Worm (Caenorhabditis elegans): ENCODE measurements around the gene nnt-1.

Gene nnt-1

ce11 chrX:6134423-6134822, 12.3 kb downstream of the nnt-1 start:
- peak; percentile 15 for TF ChIP-seq hlh-11 (tag; optimal IDR thresholded peaks at IDR 0.05)
- TF ChIP-seq set-16 (GFP tag; IDR thresholded peaks at IDR 0.05): peak; percentile 83
- TF ChIP-seq egl-43 (GFP tag; IDR thresholded peaks at IDR 0.05): no peak
- no peak for TF ChIP-seq jun-1 (tag; optimal IDR thresholded peaks at IDR 0.05)
- peak; percentile 15; the same call in 1 of the 2 replicates for TF ChIP-seq pha-4 (GFP tag; IDR thresholded peaks at IDR 0.05)
- no peak for TF ChIP-seq pha-4 (tag; optimal IDR thresholded peaks at IDR 0.05)
- TF ChIP-seq hmg-1.1 (GFP tag; IDR thresholded peaks at IDR 0.05): peak; percentile 31; the same call in 1 of the 2 replicates
- peak; percentile 56 for TF ChIP-seq rbr-2 (tag; optimal IDR thresholded peaks at IDR 0.05)
- no peak for TF ChIP-seq gei-8 (GFP tag; optimal IDR thresholded peaks at IDR 0.05)
- TF ChIP-seq R02D3.7 (tag; optimal IDR thresholded peaks at IDR 0.05): no peak
- TF ChIP-seq snpc-1.2 (GFP tag; IDR thresholded peaks at IDR 0.05): no peak
- peak in 1 of 2 experiments; percentile 49 for TF ChIP-seq unc-62 (GFP tag; optimal IDR thresholded peaks at IDR 0.05 in 1 of 2)
- no peak for TF ChIP-seq unc-62 (tag; optimal IDR thresholded peaks at IDR 0.05)
- TF ChIP-seq mep-1 (tag; optimal IDR thresholded peaks at IDR 0.05): peak; percentile 16
- no peak for TF ChIP-seq vab-7 (GFP tag; IDR thresholded peaks at IDR 0.05)

- TF ChIP-seq aly-2 (tag; optimal IDR thresholded peaks at IDR 0.05) (no peak), daf-12 (tag; optimal IDR thresholded peaks at IDR 0.05) (no peak), aha-1 (tag) (peak; percentile 45), unc-62 (GFP tag; optimal IDR thresholded peaks at IDR 0.05 in 1 of 2) (peak in 1 of 2 experiments; percentile 43), unc-62 (tag; optimal IDR thresholded peaks at IDR 0.05) (no peak)
Observed at ce11 chrX:6138243-6138642, 16.1 kb downstream of the nnt-1 start, which contains the start of gene Y72A10A.1. Gene Y72A10A.1 (minus strand): TSS chrX:6138343.

- TF ChIP-seq pha-4 (GFP tag; IDR thresholded peaks at IDR 0.05) (no peak), pha-4 (tag; optimal IDR thresholded peaks at IDR 0.05) (no peak), unc-62 (GFP tag; optimal IDR thresholded peaks at IDR 0.05 in 1 of 2) (peak in 1 of 2 experiments; percentile 61), unc-62 (tag; optimal IDR thresholded peaks at IDR 0.05) (no peak)
Observed at ce11 chrX:6145921-6146320, 23.8 kb downstream of the nnt-1 start.

- TF ChIP-seq zag-1 (tag; optimal IDR thresholded peaks at IDR 0.05): no peak
- no peak for TF ChIP-seq ctbp-1 (GFP tag; IDR thresholded peaks at IDR 0.05)
- no peak for TF ChIP-seq madf-5 (GFP tag; IDR thresholded peaks at IDR 0.05)
- TF ChIP-seq F44E2.7 (GFP tag; IDR thresholded peaks at IDR 0.05): no peak
- TF ChIP-seq nhr-6 (tag; optimal IDR thresholded peaks at IDR 0.05): no peak
- TF ChIP-seq ztf-11 (tag; optimal IDR thresholded peaks at IDR 0.05): no peak
- TF ChIP-seq rbr-2 (tag; optimal IDR thresholded peaks at IDR 0.05): no peak
- TF ChIP-seq hlh-11 (tag; optimal IDR thresholded peaks at IDR 0.05): no peak
- TF ChIP-seq F37D6.2 (tag; optimal IDR thresholded peaks at IDR 0.05): no peak
- TF ChIP-seq dmd-9 (GFP tag; IDR thresholded peaks at IDR 0.05): no peak
- TF ChIP-seq lir-3 (tag; optimal IDR thresholded peaks at IDR 0.05): no peak
- TF ChIP-seq dmd-6 (GFP tag; IDR thresholded peaks at IDR 0.05): no peak
- TF ChIP-seq dmd-8 (GFP tag; IDR thresholded peaks at IDR 0.05): no peak
- no peak for TF ChIP-seq attf-4 (tag; optimal IDR thresholded peaks at IDR 0.05)
- TF ChIP-seq ZK546.5 (tag; optimal IDR thresholded peaks at IDR 0.05): no peak
- TF ChIP-seq nhr-25 (tag; optimal IDR thresholded peaks at IDR 0.05; ENCODE audit: borderline replicate concordance, insufficient read depth): no peak
- TF ChIP-seq nhr-41 (GFP tag; IDR thresholded peaks at IDR 0.05): no peak
- TF ChIP-seq gei-8 (GFP tag; optimal IDR thresholded peaks at IDR 0.05): no peak
- TF ChIP-seq vab-7 (GFP tag; IDR thresholded peaks at IDR 0.05): no peak
Observed at ce11 chrX:6150449-6150848, 28.3 kb downstream of the nnt-1 start, which contains the start of gene tag-275. Gene tag-275 (minus strand): TSS chrX:6150549.

ce11 chrX:6150949-6151519, 28.9 kb downstream of the nnt-1 start:
- TF ChIP-seq saeg-2 (GFP tag; IDR thresholded peaks at IDR 0.05) (no peak), snpc-1.2 (GFP tag; IDR thresholded peaks at IDR 0.05) (no peak), dpl-1 (GFP tag; optimal IDR thresholded peaks at IDR 0.05) (no peak), ceh-82 (tag; optimal IDR thresholded peaks at IDR 0.05) (no peak), daf-16 (GFP tag; optimal IDR thresholded peaks at IDR 0.05) (peak in 1 of 2 experiments; percentile 41), daf-16 (tag; optimal IDR thresholded peaks at IDR 0.05) (no peak), ZK546.5 (tag; optimal IDR thresholded peaks at IDR 0.05) (no peak), skn-1 (tag; optimal IDR thresholded peaks at IDR 0.05) (no peak), nhr-76 (tag; optimal IDR thresholded peaks at IDR 0.05) (no peak), mdl-1 (tag; optimal IDR thresholded peaks at IDR 0.05) (no peak), unc-62 (GFP tag; optimal IDR thresholded peaks at IDR 0.05 in 1 of 2) (peak in 1 of 2 experiments; percentile 60), unc-62 (tag; optimal IDR thresholded peaks at IDR 0.05) (no peak), hlh-11 (tag; optimal IDR thresholded peaks at IDR 0.05) (peak; percentile 37), nhr-11 (tag; optimal IDR thresholded peaks at IDR 0.05) (no peak)

Measured in whole organism, L4 larva.